Fruit fly (Drosophila melanogaster): ENCODE measurements around the gene CG13599.

CG13599 gene

DNA sequence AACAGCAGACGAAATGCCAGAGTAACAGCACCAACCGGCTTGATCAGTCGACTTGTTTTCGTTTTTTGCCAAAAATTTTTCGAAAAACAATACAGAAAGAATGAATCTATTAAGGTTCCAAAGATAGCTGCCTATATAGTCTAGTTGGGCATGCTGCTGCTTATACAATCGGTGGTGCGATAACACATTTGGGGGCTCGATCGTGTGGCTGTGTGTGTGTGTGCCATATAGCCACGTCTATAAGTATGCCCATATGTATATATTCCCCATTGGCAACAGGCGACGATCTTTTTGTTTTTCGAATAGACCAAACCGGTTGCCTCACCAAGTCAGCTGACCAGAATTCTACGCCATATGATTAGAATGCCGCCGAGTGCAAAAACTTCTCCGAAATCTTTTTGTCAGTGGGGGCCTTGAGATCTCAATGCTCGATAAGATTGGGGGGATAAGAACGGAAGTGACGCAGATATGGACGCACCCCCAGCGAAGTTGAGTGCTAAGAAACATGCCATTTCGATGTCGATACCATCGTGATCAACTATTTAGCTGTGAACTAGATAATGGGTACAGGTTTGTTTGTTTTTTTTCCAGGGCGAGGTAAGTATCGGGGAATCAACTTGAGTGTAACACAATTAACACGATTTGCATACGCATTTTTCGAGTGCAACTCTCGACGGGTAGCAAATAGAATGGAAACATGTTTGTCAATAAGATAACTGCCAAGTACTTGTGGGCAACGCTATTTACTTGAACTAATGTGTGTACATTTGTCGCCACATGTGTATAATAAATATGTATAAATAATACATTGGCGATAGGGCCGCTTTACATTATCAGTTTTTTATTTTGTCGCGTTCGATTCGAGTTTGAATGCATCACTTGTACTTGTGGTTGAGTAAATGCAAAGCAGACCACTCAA, 8.7 kb downstream of the CG13599 start (continued):
- TF ChIP-seq kay (GFP tag; optimal IDR thresholded peaks at IDR 0.05) = peak; percentile 59
- peak; percentile 84 for TF ChIP-seq CG15011 (GFP tag; optimal IDR thresholded peaks at IDR 0.05)
- peak; percentile 96 for TF ChIP-seq CG15601 (tag; optimal IDR thresholded peaks at IDR 0.05)
- TF ChIP-seq tio (GFP tag; optimal IDR thresholded peaks at IDR 0.05) = peak; percentile 67
- TF ChIP-seq CG1603 (tag; optimal IDR thresholded peaks at IDR 0.05) = peak; percentile 86
- peak; percentile 60 for TF ChIP-seq sd (tag; optimal IDR thresholded peaks at IDR 0.05)
- TF ChIP-seq Jarid2 (GFP tag; optimal IDR thresholded peaks at IDR 0.05) = peak; percentile 66
- peak; percentile 94 for TF ChIP-seq CG33557 (GFP tag; optimal IDR thresholded peaks at IDR 0.05)
- TF ChIP-seq aop (GFP tag; IDR thresholded peaks at IDR 0.05) = no peak
- no peak for TF ChIP-seq shn (GFP tag; optimal IDR thresholded peaks at IDR 0.05)
- TF ChIP-seq CG17359 (tag; optimal IDR thresholded peaks at IDR 0.05) = peak; percentile 93
- peak; percentile 25 for TF ChIP-seq btn (GFP tag; optimal IDR thresholded peaks at IDR 0.05)
- peak; percentile 73 for TF ChIP-seq ewg (GFP tag; optimal IDR thresholded peaks at IDR 0.05)
- peak; percentile 76; the same call in 1 of the 2 replicates for TF ChIP-seq E2f1 (GFP tag; IDR thresholded peaks at IDR 0.05)
- TF ChIP-seq h (optimal IDR thresholded peaks at IDR 0.05) = no peak
- TF ChIP-seq nmo (GFP tag; optimal IDR thresholded peaks at IDR 0.05) = peak; percentile 50
- peak; percentile 4 for TF ChIP-seq fu2 (GFP tag; optimal IDR thresholded peaks at IDR 0.05)
- no peak for TF ChIP-seq slp2 (GFP tag; optimal IDR thresholded peaks at IDR 0.05)
- no peak for TF ChIP-seq CG6791 (GFP tag; IDR thresholded peaks at IDR 0.05; ENCODE audit: partially characterized antibody)
- peak; percentile 15 for TF ChIP-seq CG4617 (GFP tag; optimal IDR thresholded peaks at IDR 0.05; ENCODE audit: borderline replicate concordance)
- peak; percentile 46 for TF ChIP-seq CG16863 (GFP tag; optimal IDR thresholded peaks at IDR 0.05)
- TF ChIP-seq BEAF-32 (GFP tag; optimal IDR thresholded peaks at IDR 0.05) = no peak
- no peak for TF ChIP-seq CG34422 (GFP tag; IDR thresholded peaks at IDR 0.05)
- TF ChIP-seq Camta (GFP tag; optimal IDR thresholded peaks at IDR 0.05) = peak; percentile 70
- TF ChIP-seq CG11247 (GFP tag; IDR thresholded peaks at IDR 0.05) = peak; percentile 78
- TF ChIP-seq ro (GFP tag; IDR thresholded peaks at IDR 0.05) = no peak
- peak; percentile 60 for TF ChIP-seq NC2α (GFP tag; optimal IDR thresholded peaks at IDR 0.05)
- TF ChIP-seq trem (tag; optimal IDR thresholded peaks at IDR 0.05) = peak; percentile 45
- peak; percentile 56 for TF ChIP-seq NK7.1 (GFP tag; optimal IDR thresholded peaks at IDR 0.05)
- TF ChIP-seq Hmr (GFP tag; optimal IDR thresholded peaks at IDR 0.05) = peak; percentile 89
- peak; percentile 86 for TF ChIP-seq ac (GFP tag; optimal IDR thresholded peaks at IDR 0.05)
- TF ChIP-seq Xrp1 (GFP tag; IDR thresholded peaks at IDR 0.05) = peak; percentile 95
- peak; percentile 82 for TF ChIP-seq fd3F (GFP tag; optimal IDR thresholded peaks at IDR 0.05)
- TF ChIP-seq peb (GFP tag; IDR thresholded peaks at IDR 0.05) = peak; percentile 66
- TF ChIP-seq Atf6 (GFP tag; IDR thresholded peaks at IDR 0.05) = peak; percentile 78
- peak; percentile 53 for TF ChIP-seq Drgx (GFP tag; IDR thresholded peaks at IDR 0.05)
- TF ChIP-seq pb (GFP tag; optimal IDR thresholded peaks at IDR 0.05) = no peak
- TF ChIP-seq CG3065 (GFP tag; optimal IDR thresholded peaks at IDR 0.05) = peak; percentile 47
- TF ChIP-seq CG14014 (GFP tag; IDR thresholded peaks at IDR 0.05) = peak; percentile 91; the same call in 1 of the 2 replicates
- TF ChIP-seq Atf-2 (GFP tag; optimal IDR thresholded peaks at IDR 0.05) = peak; percentile 44
- TF ChIP-seq CG43689 (GFP tag; IDR thresholded peaks at IDR 0.05) = peak; percentile 65
- peak; percentile 93 for TF ChIP-seq oc (tag; optimal IDR thresholded peaks at IDR 0.05)
- TF ChIP-seq hth (optimal IDR thresholded peaks at IDR 0.05) = no peak
- TF ChIP-seq CG5245 (GFP tag; optimal IDR thresholded peaks at IDR 0.05) = peak; percentile 63
- peak; percentile 20 for TF ChIP-seq Chrac-16 (GFP tag; optimal IDR thresholded peaks at IDR 0.05)
- peak; percentile 70 for TF ChIP-seq CG11696 (GFP tag; IDR thresholded peaks at IDR 0.05)
- TF ChIP-seq HHEX (GFP tag; optimal IDR thresholded peaks at IDR 0.05) = peak; percentile 88
- no peak for TF ChIP-seq Sry-δ (GFP tag; optimal IDR thresholded peaks at IDR 0.05)
- no peak for TF ChIP-seq br (optimal IDR thresholded peaks at IDR 0.05)
- peak; percentile 4 for TF ChIP-seq CG9876 (GFP tag; optimal IDR thresholded peaks at IDR 0.05)
